Fruit fly (Drosophila melanogaster) whole organism, embryonic: ENCODE results near the gene cindr.
A peak's percentile ranks its signal among the peaks of the same experiment; 100 is the strongest.

Experiments
- Atf3 ChIP-seq: fragments of 200-800 bp; sonication (Bioruptor generic); optimal IDR thresholded peaks from 3 replicates; lab custom pipeline; 2016; ENCODE audit warnings: missing biosample characterization, missing genetic modification characterization
- B-H2 ChIP-seq: fragments of 200-800 bp; sonication (Bioruptor generic); optimal IDR thresholded peaks from 2 replicates; lab custom pipeline; 2018; ENCODE audit warnings: missing biosample characterization, mild to moderate bottlenecking, missing genetic modification characterization
- CG12155 ChIP-seq: fragments of 200-800 bp; sonication (Bioruptor generic); optimal IDR thresholded peaks from 3 replicates; lab custom pipeline; 2016; ENCODE audit warnings: missing biosample characterization, missing genetic modification characterization
- CG12659 ChIP-seq: fragments of 200-800 bp; sonication (Bioruptor generic); optimal IDR thresholded peaks from 3 replicates; lab custom pipeline; 2017; ENCODE audit warnings: mild to moderate bottlenecking, missing biosample characterization, missing genetic modification reagents, missing genetic modification characterization
- CG12942 ChIP-seq: fragments of 200-800 bp; sonication (Bioruptor generic); optimal IDR thresholded peaks from 3 replicates; lab custom pipeline; 2016; ENCODE audit warnings: missing biosample characterization, missing genetic modification characterization
- CG13775 ChIP-seq: fragments of 200-800 bp; sonication (Bioruptor generic); optimal IDR thresholded peaks from 3 replicates; lab custom pipeline; 2017; ENCODE audit warnings: missing biosample characterization, mild to moderate bottlenecking, missing genetic modification characterization
- CG14050 ChIP-seq: fragments of 200-800 bp; sonication (Bioruptor generic); IDR thresholded peaks from 3 replicates; pipeline ENCODE4 v1.3.6; 2022; ENCODE audit warnings: missing biosample characterization, missing genetic modification characterization
- CG14860 ChIP-seq: fragments of 200-800 bp; sonication (Bioruptor generic); IDR thresholded peaks from 3 replicates; pipeline ENCODE4 v1.3.6; 2022; ENCODE audit warnings: missing biosample characterization, missing genetic modification characterization; ENCODE audit not compliant: partially characterized antibody
- CG15269 ChIP-seq: fragments of 200-800 bp; sonication (Bioruptor generic); optimal IDR thresholded peaks from 2 replicates; lab custom pipeline; 2018; ENCODE audit warnings: missing biosample characterization, mild to moderate bottlenecking, missing genetic modification characterization, moderate library complexity
- CG17361 ChIP-seq: fragments of 200-800 bp; sonication (Bioruptor generic); IDR thresholded peaks from 3 replicates; pipeline ENCODE4 v1.3.6; 2022; ENCODE audit warnings: missing biosample characterization, missing genetic modification characterization
- CG18619 ChIP-seq: fragments of 200-800 bp; sonication (Bioruptor generic); optimal IDR thresholded peaks from 3 replicates; lab custom pipeline; 2017; ENCODE audit warnings: missing biosample characterization, mild to moderate bottlenecking, missing genetic modification characterization
- CG2199 ChIP-seq: fragments of 200-800 bp; sonication (Bioruptor generic); IDR thresholded peaks from 3 replicates; pipeline ENCODE4 v1.3.6; 2022; ENCODE audit warnings: missing biosample characterization, missing genetic modification characterization
- CG31388 ChIP-seq: fragments of 200-800 bp; sonication (Bioruptor generic); optimal IDR thresholded peaks from 2 replicates; lab custom pipeline; 2016; ENCODE audit warnings: missing biosample characterization, missing genetic modification characterization
- CG3847 ChIP-seq: fragments of 200-800 bp; sonication (Bioruptor generic); IDR thresholded peaks from 2 replicates; pipeline ENCODE4 v1.3.6; 2022; ENCODE audit warnings: missing biosample characterization, missing genetic modification characterization
- CG4424 ChIP-seq: fragments of 200-800 bp; sonication (Bioruptor generic); optimal IDR thresholded peaks from 3 replicates; lab custom pipeline; 2016; ENCODE audit warnings: missing biosample characterization, missing genetic modification characterization
- CG6683 ChIP-seq: fragments of 200-800 bp; sonication (Bioruptor generic); optimal IDR thresholded peaks from 2 replicates; lab custom pipeline; 2017; ENCODE audit warnings: missing biosample characterization, mild to moderate bottlenecking, missing genetic modification characterization, missing genetic modification reagents
- CG7556 ChIP-seq: fragments of 200-800 bp; sonication (Bioruptor generic); optimal IDR thresholded peaks from 2 replicates; lab custom pipeline; 2017; ENCODE audit warnings: missing biosample characterization, mild to moderate bottlenecking, missing genetic modification characterization
- CG7745 ChIP-seq: fragments of 200-800 bp; sonication (Bioruptor generic); optimal IDR thresholded peaks from 2 replicates; lab custom pipeline; 2018; ENCODE audit warnings: missing biosample characterization, mild to moderate bottlenecking, missing genetic modification characterization, moderate library complexity
- CG7839 ChIP-seq: fragments of 200-800 bp; sonication (Bioruptor generic); optimal IDR thresholded peaks from 3 replicates; lab custom pipeline; 2018; ENCODE audit warnings: missing biosample characterization, mild to moderate bottlenecking, missing genetic modification characterization, moderate library complexity
- CG8388 ChIP-seq: fragments of 200-800 bp; sonication (Bioruptor generic); optimal IDR thresholded peaks from 2 replicates; lab custom pipeline; 2019; ENCODE audit warnings: missing biosample characterization, mild to moderate bottlenecking, missing genetic modification characterization, moderate library complexity
- CG9876 ChIP-seq: fragments of 200-800 bp; sonication (Bioruptor generic); optimal IDR thresholded peaks from 2 replicates; lab custom pipeline; 2016; ENCODE audit warnings: missing biosample characterization, missing genetic modification characterization
- Chrac-16 ChIP-seq: fragments of 200-800 bp; sonication (Bioruptor generic); optimal IDR thresholded peaks from 3 replicates; lab custom pipeline; 2016; ENCODE audit warnings: missing biosample characterization, missing genetic modification characterization
- Dbx ChIP-seq: fragments of 200-800 bp; sonication (Bioruptor generic); IDR thresholded peaks from 3 replicates; pipeline ENCODE4 v1.3.6; 2022; ENCODE audit warnings: missing biosample characterization, missing genetic modification characterization
- E2f2 ChIP-seq: fragments of 200-800 bp; sonication (Bioruptor generic); IDR thresholded peaks from 2 replicates; pipeline ENCODE4 v1.3.6; 2022; ENCODE audit warnings: missing biosample characterization, missing genetic modification characterization
- Mad ChIP-seq: fragments of 200-800 bp; sonication (Bioruptor generic); optimal IDR thresholded peaks from 2 replicates; lab custom pipeline; 2016; ENCODE audit warnings: missing biosample characterization, missing genetic modification characterization
- Meics ChIP-seq: fragments of 200-800 bp; sonication (Bioruptor generic); optimal IDR thresholded peaks from 2 replicates; lab custom pipeline; 2017; ENCODE audit warnings: missing biosample characterization, mild to moderate bottlenecking, missing genetic modification characterization
- Mes4 ChIP-seq: fragments of 200-800 bp; sonication (Bioruptor generic); optimal IDR thresholded peaks from 2 replicates; lab custom pipeline; 2016; ENCODE audit warnings: missing biosample characterization, missing genetic modification characterization
- Rx ChIP-seq: fragments of 200-800 bp; sonication (Bioruptor generic); IDR thresholded peaks from 2 replicates; pipeline ENCODE4 v1.3.6; 2022; ENCODE audit warnings: missing biosample characterization, missing genetic modification characterization
- Tbp ChIP-seq: fragments of >200 bp; optimal IDR thresholded peaks from 2 replicates; lab custom pipeline; 2018; ENCODE audit warnings: missing biosample characterization, missing genetic modification characterization
- cato ChIP-seq: fragments of 200-800 bp; sonication (Bioruptor generic); optimal IDR thresholded peaks from 2 replicates; lab custom pipeline; 2016; ENCODE audit warnings: missing biosample characterization, missing genetic modification characterization, borderline replicate concordance
- chinmo ChIP-seq: fragments of 200-800 bp; sonication (Bioruptor generic); IDR thresholded peaks from 4 replicates; pipeline ENCODE4 v1.3.6; 2022; ENCODE audit warnings: missing biosample characterization, missing genetic modification characterization; ENCODE audit not compliant: partially characterized antibody
- chm ChIP-seq: fragments of 200-800 bp; sonication (Bioruptor generic); IDR thresholded peaks from 2 replicates; pipeline ENCODE4 v1.3.6; 2022; ENCODE audit warnings: missing biosample characterization, missing genetic modification characterization
- dmrt99B ChIP-seq: fragments of 200-800 bp; sonication (Bioruptor generic); optimal IDR thresholded peaks from 2 replicates; lab custom pipeline; 2018; ENCODE audit warnings: missing biosample characterization, mild to moderate bottlenecking, missing genetic modification characterization, moderate library complexity
- esg ChIP-seq: fragments of 200-800 bp; sonication (Bioruptor generic); conservative IDR thresholded peaks from 2 replicates; pipeline ENCODE4 v1.3.6; 2022; ENCODE audit warnings: missing biosample characterization, missing genetic modification characterization
- fd96Cb ChIP-seq: fragments of 200-800 bp; sonication (Bioruptor generic); optimal IDR thresholded peaks from 2 replicates; lab custom pipeline; 2018; ENCODE audit warnings: missing biosample characterization, mild to moderate bottlenecking, missing genetic modification characterization, moderate library complexity
- gfzf ChIP-seq: fragments of 200-800 bp; sonication (Bioruptor generic); optimal IDR thresholded peaks from 2 replicates; lab custom pipeline; 2016; ENCODE audit warnings: missing biosample characterization, mild to moderate bottlenecking, missing genetic modification characterization, moderate library complexity
- ind ChIP-seq: fragments of 200-800 bp; sonication (Bioruptor generic); optimal IDR thresholded peaks from 3 replicates; lab custom pipeline; 2016; ENCODE audit warnings: missing biosample characterization, missing genetic modification characterization
- lola ChIP-seq, 3 experiments: fragments of >200 bp in 2 of 3; fragments of 200-800 bp in 1 of 3; sonication (Bioruptor generic) in 1 of 3; optimal IDR thresholded peaks; 2 replicates each; lab custom pipeline; 2017 to 2019; ENCODE audit warnings: missing biosample characterization in 3 of 3, missing genetic modification characterization in 3 of 3, mild to moderate bottlenecking in 1 of 3, moderate library complexity in 1 of 3
- org-1 ChIP-seq: fragments of 200-800 bp; sonication (Bioruptor generic); optimal IDR thresholded peaks from 2 replicates; lab custom pipeline; 2017; ENCODE audit warnings: missing biosample characterization, missing genetic modification characterization
- ranshi ChIP-seq: fragments of 200-800 bp; sonication (Bioruptor generic); IDR thresholded peaks from 2 replicates; pipeline ENCODE4 v1.3.6; 2022; ENCODE audit warnings: missing biosample characterization, missing genetic modification characterization
- run ChIP-seq: fragments of 200-800 bp; sonication (Bioruptor generic); optimal IDR thresholded peaks from 3 replicates; lab custom pipeline; 2018; ENCODE audit warnings: missing biosample characterization, mild to moderate bottlenecking, missing genetic modification characterization
- sc ChIP-seq, 3 experiments: fragments of >200 bp in 2 of 3; fragments of 200-800 bp in 1 of 3; sonication (Bioruptor generic) in 1 of 3; optimal IDR thresholded peaks; 2 replicates in 2 of 3; 3 replicates in 1 of 3; lab custom pipeline; 2017; ENCODE audit warnings: mild to moderate bottlenecking in 1 of 3, missing biosample characterization in 1 of 3, missing genetic modification characterization in 1 of 3, missing genetic modification reagents in 1 of 3
- sd ChIP-seq: fragments of 200-800 bp; sonication (Bioruptor generic); optimal IDR thresholded peaks from 3 replicates; lab custom pipeline; 2018; ENCODE audit warnings: missing biosample characterization, mild to moderate bottlenecking, missing genetic modification characterization, moderate library complexity
- sim ChIP-seq: fragments of 200-800 bp; sonication (Bioruptor generic); IDR thresholded peaks from 2 replicates; pipeline ENCODE4 v1.3.6; 2022; ENCODE audit warnings: missing biosample characterization, missing genetic modification characterization
- so ChIP-seq: fragments of 200-800 bp; sonication (Bioruptor generic); IDR thresholded peaks from 3 replicates; pipeline ENCODE4 v1.3.6; 2022; ENCODE audit warnings: missing biosample characterization, missing genetic modification characterization
- stc ChIP-seq: fragments of 200-800 bp; sonication (Bioruptor generic); IDR thresholded peaks from 2 replicates; pipeline ENCODE4 v1.3.6; 2022; ENCODE audit warnings: missing biosample characterization, missing genetic modification characterization
- tap ChIP-seq: fragments of 200-800 bp; optimal IDR thresholded peaks from 3 replicates; lab custom pipeline; 2019; ENCODE audit warnings: missing biosample characterization, mild to moderate bottlenecking, missing genetic modification characterization, moderate library complexity
- unpg ChIP-seq: fragments of 200-800 bp; sonication (Bioruptor generic); optimal IDR thresholded peaks from 3 replicates; lab custom pipeline; 2018; ENCODE audit warnings: missing biosample characterization, mild to moderate bottlenecking, missing genetic modification characterization, moderate library complexity

The cindr gene

DNA sequence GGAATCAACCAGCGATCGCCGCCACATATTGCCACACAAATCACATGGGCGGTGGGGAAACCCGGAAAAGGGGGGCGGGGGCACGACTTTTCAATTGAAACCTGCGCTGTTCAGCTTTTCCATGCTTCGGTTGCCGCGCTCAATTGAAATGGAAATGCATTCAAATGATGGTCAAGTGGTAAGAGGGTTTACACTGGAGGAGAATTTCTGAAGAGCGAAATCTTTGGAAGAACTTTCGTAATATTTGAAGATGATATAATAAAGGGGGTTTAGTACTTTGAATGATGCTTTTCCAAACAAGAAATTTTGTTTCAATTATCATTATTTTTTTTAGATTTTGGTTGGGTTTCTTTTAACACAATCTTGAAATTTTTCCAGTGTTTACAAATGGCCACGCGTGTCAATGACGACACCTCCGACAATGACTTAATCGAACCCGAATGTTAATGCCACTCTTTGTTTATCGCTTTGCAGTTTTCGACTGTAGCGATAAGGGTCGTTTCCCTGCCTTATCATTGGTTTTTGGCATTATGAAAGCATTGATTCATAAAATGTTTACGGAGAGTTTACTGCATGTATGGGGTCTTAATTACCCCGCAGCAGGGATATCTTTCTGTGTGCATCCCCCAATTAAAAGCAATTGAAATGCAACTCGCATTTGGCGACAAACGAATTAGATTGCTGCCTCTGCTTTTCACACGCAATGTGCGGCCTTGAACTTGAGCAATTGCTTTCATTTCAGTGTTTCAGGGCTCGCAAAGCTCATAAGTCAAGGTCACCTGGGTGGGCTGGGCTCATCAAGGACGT, 4.2 kb downstream of the cindr start (continued):
- TF ChIP-seq CG15269 (tag; lab: Kevin White, UChicago) (peak; percentile 61), CG4424 (GFP tag; lab: Kevin White, UChicago) (peak; percentile 21), chm (peak; percentile 56; the same call in 1 of the 2 replicates), org-1 (GFP tag; lab: Kevin White, UChicago) (peak; percentile 24), so (GFP tag; lab: Robert Waterston, UW) (peak; percentile 34; the same call in 1 of the 3 replicates), CG2199 (GFP tag; lab: Robert Waterston, UW) (no peak), CG12942 (GFP tag; lab: Kevin White, UChicago) (peak; percentile 0), CG31388 (GFP tag; lab: Kevin White, UChicago) (no peak), CG14860 (GFP tag; lab: Robert Waterston, UW) (no peak), CG18619 (GFP tag; lab: Kevin White, UChicago) (peak; percentile 22), ind (peak; percentile 47), E2f2 (GFP tag; lab: Robert Waterston, UW) (0 out of 2 replicates have a peak, but pooled peaks have one; percentile 28), sd (tag; lab: Kevin White, UChicago) (peak; percentile 50), CG7839 (tag; lab: Kevin White, UChicago) (peak; percentile 60), CG7556 (GFP tag; lab: Kevin White, UChicago) (peak; percentile 8), Dbx (GFP tag; lab: Robert Waterston, UW) (0 out of 3 replicates have a peak, but pooled peaks have one; percentile 15), stc (GFP tag; lab: Robert Waterston, UW) (0 out of 2 replicates have a peak, but pooled peaks have one; percentile 8), Meics (peak; percentile 6), esg (GFP tag; lab: Robert Waterston, UW) (peak; percentile 36), chinmo (0 out of 4 replicates have a peak, but pooled peaks have one; percentile 36), CG13775 (GFP tag; lab: Kevin White, UChicago) (peak; percentile 30), Atf3 (GFP tag; lab: Kevin White, UChicago) (peak; percentile 20), CG17361 (no peak), sc (optimal IDR thresholded peaks at IDR 0.05; lab: Kevin White, UChicago) (no peak), sc (GFP tag; optimal IDR thresholded peaks at IDR 0.05; lab: Kevin White, UChicago) (peak; percentile 12), Mad (GFP tag; lab: Kevin White, UChicago) (peak; percentile 18), Tbp (GFP tag; lab: Kevin White, UChicago) (no peak), Chrac-16 (GFP tag; lab: Kevin White, UChicago) (peak; percentile 3), B-H2 (no peak), CG8388 (GFP tag; lab: Kevin White, UChicago) (peak; percentile 61), tap (tag; lab: Kevin White, UChicago) (peak; percentile 29), CG12155 (peak; percentile 44), CG7745 (tag; lab: Kevin White, UChicago) (no peak), CG12659 (GFP tag; lab: Kevin White, UChicago) (peak; percentile 46), CG3847 (GFP tag; lab: Robert Waterston, UW) (peak; percentile 40; the same call in 1 of the 2 replicates)

DNA sequence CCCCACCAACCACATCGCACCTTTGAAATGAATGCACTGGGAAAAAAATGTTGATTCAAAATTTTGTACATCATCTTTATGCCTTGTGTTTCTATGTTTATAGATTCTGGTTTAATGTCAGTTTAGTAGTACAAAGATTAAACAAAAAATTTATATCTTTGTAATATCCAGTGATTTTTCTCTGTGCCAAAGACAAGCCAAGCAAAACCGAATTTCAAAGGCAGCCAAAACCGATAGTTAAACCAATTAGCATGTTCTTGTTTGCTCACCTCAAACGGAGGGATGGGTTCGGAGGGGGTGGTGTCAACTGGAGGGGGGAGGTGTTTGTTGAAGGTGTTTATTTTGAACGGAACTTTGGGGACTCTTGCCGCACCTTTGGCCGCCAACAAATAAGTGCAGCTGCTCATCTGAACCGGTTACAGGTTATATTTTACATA, 5.5 kb downstream of the cindr start:
- TF ChIP-seq CG6683 (GFP tag; lab: Kevin White, UChicago) (peak; percentile 74), ranshi (peak; percentile 89), Mes4 (GFP tag; lab: Kevin White, UChicago) (peak; percentile 68), cato (peak; percentile 59), dmrt99B (peak; percentile 94), CG2199 (GFP tag; lab: Robert Waterston, UW) (0 out of 3 replicates have a peak, but pooled peaks have one; percentile 60), gfzf (GFP tag; lab: Kevin White, UChicago) (peak; percentile 8), unpg (GFP tag; lab: Kevin White, UChicago) (peak; percentile 92), lola (GFP tag; optimal IDR thresholded peaks at IDR 0.05; lab: Kevin White, UChicago) (peak in 1 of 3 experiments; percentile 78), Rx (GFP tag; lab: Robert Waterston, UW) (peak; percentile 71), CG14050 (GFP tag; lab: Robert Waterston, UW) (peak; percentile 75), run (tag; lab: Kevin White, UChicago) (peak; percentile 82), fd96Cb (tag; lab: Kevin White, UChicago) (peak; percentile 90), CG9876 (GFP tag; lab: Kevin White, UChicago) (peak; percentile 35), sim (peak; percentile 79; the same call in 1 of the 2 replicates)
